Worm (Caenorhabditis elegans): ENCODE measurements around the gene ZK637.12.

ZK637.12 gene

DNA sequence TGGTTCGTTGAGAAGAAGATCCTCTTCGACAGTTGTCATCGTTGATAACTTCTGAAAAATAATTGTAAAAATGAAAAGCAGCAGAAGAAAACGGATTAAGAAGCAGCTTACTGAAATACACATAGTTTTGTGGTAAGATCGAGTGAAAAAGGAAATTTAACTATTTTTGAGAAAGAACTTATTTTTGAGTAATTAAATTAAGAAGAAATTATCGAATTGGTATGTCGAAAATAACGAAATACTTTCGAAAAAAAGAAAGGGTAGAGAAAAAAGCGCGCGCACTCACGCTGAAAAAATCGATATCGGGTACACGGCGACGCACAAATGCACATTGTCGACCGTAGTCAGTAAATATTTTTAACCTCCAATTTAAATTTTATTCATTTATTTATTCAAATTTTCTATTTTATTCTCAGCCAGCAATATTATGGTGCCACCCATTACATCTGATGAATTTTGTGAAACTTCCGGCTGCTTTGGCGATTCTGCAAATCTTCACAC is 32.2 kb downstream of the ZK637.12 start, which contains the start of the genes ZK643.5 and ZK643.2 (continued):
- TF ChIP-seq nhr-43 (tag; optimal IDR thresholded peaks at IDR 0.05; ENCODE audit: poor library complexity, severe bottlenecking) (no peak), elt-3 (tag; optimal IDR thresholded peaks at IDR 0.05) (no peak), nhr-67 (tag; optimal IDR thresholded peaks at IDR 0.05) (no peak), unc-39 (tag; optimal IDR thresholded peaks at IDR 0.05) (no peak), mml-1 (tag; optimal IDR thresholded peaks at IDR 0.05) (no peak), mdl-1 (tag; optimal IDR thresholded peaks at IDR 0.05) (no peak), nhr-237 (tag; optimal IDR thresholded peaks at IDR 0.05) (no peak), pqm-1 (tag; optimal IDR thresholded peaks at IDR 0.05) (no peak), zag-1 (tag; optimal IDR thresholded peaks at IDR 0.05) (no peak), nhr-11 (tag; optimal IDR thresholded peaks at IDR 0.05) (no peak), lin-15B (tag; optimal IDR thresholded peaks at IDR 0.05) (peak; percentile 48), lsy-12 (tag; optimal IDR thresholded peaks at IDR 0.05) (no peak), fos-1 (tag; optimal IDR thresholded peaks at IDR 0.05) (no peak), egl-5 (tag; optimal IDR thresholded peaks at IDR 0.05) (peak; percentile 10), daf-12 (tag; optimal IDR thresholded peaks at IDR 0.05) (no peak)

DNA sequence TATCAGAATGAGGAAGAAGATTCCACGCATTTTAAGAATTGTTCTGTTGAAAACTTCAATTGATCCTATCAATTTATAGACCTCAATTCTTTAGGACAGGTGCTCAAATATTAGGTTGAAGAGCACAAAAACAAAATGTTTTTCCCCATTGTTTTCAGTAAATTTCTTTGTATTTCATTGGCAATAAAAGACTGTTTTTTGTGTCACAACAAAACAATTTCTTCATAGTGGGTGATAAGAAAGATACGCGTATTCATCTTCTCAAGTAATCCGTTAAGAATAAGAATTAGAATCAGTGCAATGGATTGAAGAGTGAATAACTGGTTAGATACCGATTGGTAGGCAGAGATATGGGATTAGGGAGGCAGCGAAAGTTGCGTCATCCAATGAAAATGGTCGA is 36.6 kb downstream of the ZK637.12 start, which contains the start of gene ZK643.6:
ZK643.6 (minus strand) TSS at position 101 of the 400 bp plus-strand sequence.
- no peak for TF ChIP-seq pha-4 (tag; optimal IDR thresholded peaks at IDR 0.05)
- no peak for TF ChIP-seq elt-3 (tag; optimal IDR thresholded peaks at IDR 0.05)
- TF ChIP-seq fos-1 (tag; optimal IDR thresholded peaks at IDR 0.05) = no peak
- TF ChIP-seq unc-62 (GFP tag; optimal IDR thresholded peaks at IDR 0.05) = no peak
- no peak for TF ChIP-seq nhr-23 (tag; optimal IDR thresholded peaks at IDR 0.05)
- TF ChIP-seq egl-5 (tag; optimal IDR thresholded peaks at IDR 0.05) = no peak
- no peak for TF ChIP-seq snpc-4 (tag; optimal IDR thresholded peaks at IDR 0.05)
- no peak for TF ChIP-seq jun-1 (tag; optimal IDR thresholded peaks at IDR 0.05)
- no peak for TF ChIP-seq pqm-1 (tag; optimal IDR thresholded peaks at IDR 0.05)

DNA sequence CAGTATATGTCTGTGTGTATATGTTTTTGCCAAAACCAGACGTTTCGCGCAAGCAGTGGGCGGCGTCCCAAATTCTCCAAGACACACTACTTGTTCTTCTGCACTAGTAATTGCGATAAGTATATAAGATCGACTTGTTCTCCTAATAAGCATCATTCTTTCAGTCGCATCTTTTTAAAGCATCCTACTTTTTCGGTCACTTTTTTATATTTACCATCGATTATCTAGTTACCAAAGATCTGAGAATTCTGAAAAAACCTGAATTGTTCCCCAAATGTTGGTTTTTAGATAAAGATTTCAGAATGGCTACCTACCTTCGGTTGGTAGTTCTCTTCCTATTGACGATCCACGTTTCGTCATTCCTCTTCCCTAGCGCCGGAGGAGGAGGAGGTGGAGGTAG is 38.0 kb downstream of the ZK637.12 start, which contains the start of gene grl-25:
grl-25 (plus strand) TSS at position 301 of the 400 bp plus-strand sequence.
- TF ChIP-seq sea-2 (GFP tag; optimal IDR thresholded peaks at IDR 0.05) = no peak
- TF ChIP-seq snpc-4 (tag; optimal IDR thresholded peaks at IDR 0.05) = no peak
- no peak for TF ChIP-seq nhr-25 (tag; optimal IDR thresholded peaks at IDR 0.05)
- TF ChIP-seq mml-1 (tag; optimal IDR thresholded peaks at IDR 0.05) = no peak
- no peak for TF ChIP-seq ceh-9 (tag; optimal IDR thresholded peaks at IDR 0.05)
- TF ChIP-seq R02D3.7 (tag; optimal IDR thresholded peaks at IDR 0.05) = no peak
- no peak for TF ChIP-seq elt-3 (tag; optimal IDR thresholded peaks at IDR 0.05)
- no peak for TF ChIP-seq ceh-16 (tag; optimal IDR thresholded peaks at IDR 0.05)
- no peak for TF ChIP-seq fos-1 (tag; optimal IDR thresholded peaks at IDR 0.05)
- TF ChIP-seq ZK546.5 (tag; optimal IDR thresholded peaks at IDR 0.05) = no peak
- TF ChIP-seq nhr-67 (tag; optimal IDR thresholded peaks at IDR 0.05) = no peak
- TF ChIP-seq egl-5 (tag; optimal IDR thresholded peaks at IDR 0.05) = no peak
- no peak for TF ChIP-seq zag-1 (tag; optimal IDR thresholded peaks at IDR 0.05)

DNA sequence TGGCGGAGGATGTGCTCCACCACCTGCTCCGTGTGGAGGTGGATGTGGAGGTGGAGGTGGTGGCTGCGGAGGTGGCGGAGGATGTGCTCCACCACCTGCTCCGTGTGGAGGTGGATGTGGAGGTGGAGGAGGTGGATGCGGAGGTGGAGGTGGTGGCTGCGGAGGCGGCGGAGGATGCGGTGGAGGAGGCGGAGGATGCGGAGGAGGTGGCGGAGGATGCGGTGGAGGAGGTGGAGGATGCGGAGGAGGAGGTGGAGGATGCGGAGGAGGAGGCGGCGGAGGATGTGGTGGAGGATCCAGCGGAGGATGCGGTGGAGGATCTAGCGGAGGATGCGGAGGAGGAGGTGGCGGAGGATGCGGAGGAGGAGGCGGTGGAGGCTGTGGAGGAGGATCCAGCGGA is 38.4 kb downstream of the ZK637.12 start:
- TF ChIP-seq nhr-28 (tag; optimal IDR thresholded peaks at IDR 0.05) (no peak), jun-1 (tag; optimal IDR thresholded peaks at IDR 0.05) (no peak), fkh-10 (GFP tag; optimal IDR thresholded peaks at IDR 0.05) (no peak), unc-62 (GFP tag; optimal IDR thresholded peaks at IDR 0.05) (no peak), nhr-23 (tag; optimal IDR thresholded peaks at IDR 0.05) (no peak), sea-2 (GFP tag; optimal IDR thresholded peaks at IDR 0.05) (no peak), ceh-9 (tag; optimal IDR thresholded peaks at IDR 0.05) (no peak), skn-1 (tag; optimal IDR thresholded peaks at IDR 0.05) (no peak), nhr-237 (tag; optimal IDR thresholded peaks at IDR 0.05) (no peak), ztf-4 (tag; optimal IDR thresholded peaks at IDR 0.05) (no peak), unc-39 (tag; optimal IDR thresholded peaks at IDR 0.05) (no peak), ZK546.5 (tag; optimal IDR thresholded peaks at IDR 0.05) (no peak), nhr-77 (tag; optimal IDR thresholded peaks at IDR 0.05) (no peak), pha-4 (tag; optimal IDR thresholded peaks at IDR 0.05) (no peak), daf-12 (tag; optimal IDR thresholded peaks at IDR 0.05) (no peak), mml-1 (tag; optimal IDR thresholded peaks at IDR 0.05) (no peak), eor-1 (tag; optimal IDR thresholded peaks at IDR 0.05) (no peak), elt-2 (tag; optimal IDR thresholded peaks at IDR 0.05) (no peak), elt-1 (tag; optimal IDR thresholded peaks at IDR 0.05) (no peak), lsy-12 (tag; optimal IDR thresholded peaks at IDR 0.05) (no peak)
